Worm (Caenorhabditis elegans) whole organism, L4 larva: Measurements from ENCODE around the gene C47D12.5.

Experiments
- F26F4.8 ChIP-seq: fragments of 200-800 bp; sonication (Bioruptor generic); conservative IDR thresholded peaks from 2 replicates; pipeline ENCODE4 v1.3.6; 2022; ENCODE audit warnings: missing genetic modification characterization, missing compliant biosample characterization
- F44E2.7 ChIP-seq: fragments of 200-800 bp; sonication (Bioruptor generic); IDR thresholded peaks from 2 replicates; pipeline ENCODE4 v2.1.2; 2022; ENCODE audit warnings: missing genetic modification characterization, missing compliant biosample characterization
- F49E8.2 ChIP-seq: sonication (generic microtip); optimal IDR thresholded peaks from 2 replicates; lab custom pipeline; 2016; ENCODE audit warnings: missing compliant biosample characterization, mild to moderate bottlenecking, missing genetic modification characterization, borderline replicate concordance
- T20F7.1 ChIP-seq: fragments of 200-800 bp; sonication (Bioruptor generic); optimal IDR thresholded peaks from 2 replicates; lab custom pipeline; 2018; ENCODE audit warnings: mild to moderate bottlenecking, missing genetic modification characterization, missing compliant biosample characterization
- T26A8.4 ChIP-seq: fragments of 200-800 bp; sonication (Bioruptor generic); IDR thresholded peaks from 2 replicates; pipeline ENCODE4 v1.3.6; 2022; ENCODE audit warnings: missing genetic modification characterization, missing compliant biosample characterization
- aha-1 ChIP-seq: fragments of 150-350 bp; peaks from one replicate; lab custom pipeline; 2014; ENCODE audit warnings: missing biosample characterization, missing genetic modification characterization
- aly-2 ChIP-seq: sonication (generic microtip); optimal IDR thresholded peaks from 2 replicates; lab custom pipeline; 2018; ENCODE audit warnings: missing biosample characterization, missing genetic modification characterization
- attf-4 ChIP-seq: sonication (generic microtip); optimal IDR thresholded peaks from 3 replicates; lab custom pipeline; 2017; ENCODE audit warnings: missing biosample characterization, missing genetic modification characterization
- ceh-20 ChIP-seq: fragments of 200-800 bp; sonication (Bioruptor generic); IDR thresholded peaks from 2 replicates; pipeline ENCODE4 v1.3.6; 2022; ENCODE audit warnings: missing genetic modification reagents, missing genetic modification characterization, missing compliant biosample characterization
- ceh-28 ChIP-seq: fragments of 150-350 bp; optimal IDR thresholded peaks from 2 replicates; lab custom pipeline; 2014; ENCODE audit warnings: missing biosample characterization, missing genetic modification reagents, missing genetic modification characterization
- ctbp-1 ChIP-seq: fragments of 200-800 bp; sonication (Bioruptor generic); IDR thresholded peaks from 2 replicates; pipeline ENCODE4 v1.3.6; 2022; ENCODE audit warnings: missing genetic modification reagents, missing genetic modification characterization, missing compliant biosample characterization
- daf-16 ChIP-seq, 3 experiments: sonication (generic microtip); optimal IDR thresholded peaks; 2 replicates each; lab custom pipeline; 2016 to 2017; ENCODE audit warnings: missing genetic modification characterization in 3 of 3, missing genetic modification reagents in 3 of 3, mild to moderate bottlenecking in 2 of 3, missing compliant biosample characterization in 2 of 3, missing biosample characterization in 1 of 3, moderate library complexity in 1 of 3
- daf-8 ChIP-seq: fragments of 200-800 bp; sonication (Bioruptor generic); IDR thresholded peaks from 2 replicates; pipeline ENCODE4 v1.3.6; 2022; ENCODE audit warnings: missing genetic modification characterization, missing compliant biosample characterization
- dmd-6 ChIP-seq: fragments of 200-800 bp; sonication (Bioruptor generic); IDR thresholded peaks from 2 replicates; pipeline ENCODE4 v1.3.6; 2022; ENCODE audit warnings: missing genetic modification reagents, missing genetic modification characterization, missing compliant biosample characterization
- fos-1 ChIP-seq: fragments of 150-350 bp; optimal IDR thresholded peaks from 2 replicates; lab custom pipeline; 2014; ENCODE audit warnings: missing biosample characterization, missing genetic modification characterization
- hif-1 ChIP-seq, 2 experiments: sonication (generic microtip); optimal IDR thresholded peaks; 2 replicates each; lab custom pipeline; 2016 to 2017; ENCODE audit warnings: missing compliant biosample characterization in 2 of 2, missing genetic modification characterization in 2 of 2, missing genetic modification reagents in 2 of 2, missing genotype in 2 of 2, mild to moderate bottlenecking in 1 of 2
- hmg-1.1 ChIP-seq: fragments of 200-800 bp; sonication (Bioruptor generic); IDR thresholded peaks from 2 replicates; pipeline ENCODE4 v1.3.6; 2022; ENCODE audit warnings: missing genetic modification reagents, missing genetic modification characterization, missing compliant biosample characterization
- lim-7 ChIP-seq: fragments of 200-800 bp; sonication (Bioruptor generic); IDR thresholded peaks from 2 replicates; pipeline ENCODE4 v1.3.6; 2022; ENCODE audit warnings: missing genetic modification characterization, missing compliant biosample characterization
- lin-1 ChIP-seq: fragments of 200-800 bp; sonication (Bioruptor generic); IDR thresholded peaks from 2 replicates; pipeline ENCODE4 v1.3.6; 2022; ENCODE audit warnings: missing genetic modification reagents, missing genetic modification characterization, missing compliant biosample characterization
- lin-13 ChIP-seq: fragments of 150-350 bp; optimal IDR thresholded peaks from 2 replicates; lab custom pipeline; 2014; ENCODE audit warnings: missing biosample characterization, missing genetic modification reagents, missing genetic modification characterization
- lin-29 ChIP-seq: fragments of 200-800 bp; sonication (Bioruptor generic); IDR thresholded peaks from 2 replicates; pipeline ENCODE4 v1.3.6; 2022; ENCODE audit warnings: missing genetic modification reagents, missing genetic modification characterization, missing compliant biosample characterization
- lir-3 ChIP-seq: sonication (generic microtip); optimal IDR thresholded peaks from 2 replicates; lab custom pipeline; 2016; ENCODE audit warnings: mild to moderate bottlenecking, missing genetic modification characterization, missing compliant biosample characterization
- madf-5 ChIP-seq, 2 experiments: fragments of 200-800 bp; sonication (Bioruptor generic); IDR thresholded peaks; 2 replicates each; pipeline ENCODE4 v1.3.6; 2022; ENCODE audit warnings: missing compliant biosample characterization in 2 of 2, missing genetic modification characterization in 2 of 2
- mdt-29 ChIP-seq: fragments of 200-800 bp; sonication (Bioruptor generic); IDR thresholded peaks from 2 replicates; pipeline ENCODE4 v1.3.6; 2022; ENCODE audit warnings: missing genetic modification reagents, missing genetic modification characterization, missing compliant biosample characterization
- mep-1 ChIP-seq: fragments of 150-350 bp; sonication (generic microtip); optimal IDR thresholded peaks from 3 replicates; lab custom pipeline; 2014; ENCODE audit warnings: missing biosample characterization, missing genetic modification characterization
- mes-2 ChIP-seq: sonication (generic microtip); optimal IDR thresholded peaks from 2 replicates; lab custom pipeline; 2016; ENCODE audit warnings: missing genotype, mild to moderate bottlenecking, missing genetic modification characterization, missing compliant biosample characterization; ENCODE audit not compliant: poor library complexity, severe bottlenecking
- mxl-3 ChIP-seq: fragments of 200-800 bp; sonication (Bioruptor generic); optimal IDR thresholded peaks from 2 replicates; lab custom pipeline; 2018; ENCODE audit warnings: mild to moderate bottlenecking, missing genetic modification characterization, missing compliant biosample characterization
- nhr-10 ChIP-seq: fragments of 150-350 bp; optimal IDR thresholded peaks from 2 replicates; lab custom pipeline; 2014; ENCODE audit warnings: missing biosample characterization, missing genetic modification characterization
- nhr-11 ChIP-seq: fragments of 150-350 bp; optimal IDR thresholded peaks from 2 replicates; lab custom pipeline; 2014; ENCODE audit warnings: missing biosample characterization, missing genetic modification characterization
- nhr-111 ChIP-seq: fragments of 200-800 bp; sonication (Bioruptor generic); optimal IDR thresholded peaks from 2 replicates; lab custom pipeline; 2018; ENCODE audit warnings: mild to moderate bottlenecking, missing genetic modification characterization, missing compliant biosample characterization
- nhr-237 ChIP-seq: sonication (generic microtip); optimal IDR thresholded peaks from 2 replicates; lab custom pipeline; 2017; ENCODE audit warnings: missing biosample characterization, missing genetic modification characterization
- nhr-25 ChIP-seq: sonication (generic microtip); optimal IDR thresholded peaks from 2 replicates; lab custom pipeline; 2017; ENCODE audit warnings: missing genetic modification characterization, mild to moderate bottlenecking, missing compliant biosample characterization, antibody characterized with exemption, moderate library complexity, borderline replicate concordance; ENCODE audit not compliant: insufficient read depth
- nhr-28 ChIP-seq: fragments of 150-350 bp; optimal IDR thresholded peaks from 2 replicates; lab custom pipeline; 2014; ENCODE audit warnings: missing biosample characterization, missing genetic modification characterization
- nhr-42 ChIP-seq: fragments of 200-800 bp; sonication (Bioruptor generic); IDR thresholded peaks from 2 replicates; pipeline ENCODE4 v1.3.6; 2022; ENCODE audit warnings: missing genetic modification characterization, missing compliant biosample characterization
- nhr-48 ChIP-seq: sonication (generic microtip); optimal IDR thresholded peaks from 2 replicates; lab custom pipeline; 2016; ENCODE audit warnings: mild to moderate bottlenecking, missing genetic modification characterization, missing compliant biosample characterization
- nhr-76 ChIP-seq: fragments of 150-350 bp; optimal IDR thresholded peaks from 2 replicates; lab custom pipeline; 2014; ENCODE audit warnings: missing biosample characterization, missing genetic modification characterization
- nhr-77 ChIP-seq: fragments of 150-350 bp; optimal IDR thresholded peaks from 2 replicates; lab custom pipeline; 2014; ENCODE audit warnings: missing biosample characterization, missing genetic modification characterization
- pha-4 ChIP-seq, 2 experiments: fragments of 150-350 bp in 1 of 2; fragments of 200-800 bp in 1 of 2; sonication (Bioruptor generic) in 1 of 2; IDR thresholded peaks in 1 of 2; optimal IDR thresholded peaks in 1 of 2; 2 replicates each; pipeline versions ENCODE4 v1.3.6 to Lab custom; 2014 to 2022; ENCODE audit warnings: missing genetic modification characterization in 2 of 2, missing genetic modification reagents in 2 of 2, missing biosample characterization in 1 of 2, missing compliant biosample characterization in 1 of 2
- rbr-2 ChIP-seq: sonication (generic microtip); optimal IDR thresholded peaks from 2 replicates; lab custom pipeline; 2016; ENCODE audit warnings: missing genotype, missing genetic modification characterization, missing compliant biosample characterization
- saeg-2 ChIP-seq: fragments of 200-800 bp; sonication (Bioruptor generic); IDR thresholded peaks from 2 replicates; pipeline ENCODE4 v1.3.6; 2022; ENCODE audit warnings: missing genetic modification reagents, missing genetic modification characterization, missing compliant biosample characterization
- set-16 ChIP-seq: fragments of 200-800 bp; sonication (Bioruptor generic); IDR thresholded peaks from 2 replicates; pipeline ENCODE4 v1.3.6; 2022; ENCODE audit warnings: missing genetic modification reagents, missing genetic modification characterization, missing compliant biosample characterization
- spr-1 ChIP-seq: sonication (generic microtip); optimal IDR thresholded peaks from 2 replicates; lab custom pipeline; 2016; ENCODE audit warnings: mild to moderate bottlenecking, missing genetic modification characterization, missing compliant biosample characterization
- tra-1 ChIP-seq: fragments of 200-800 bp; sonication (Bioruptor generic); IDR thresholded peaks from 2 replicates; pipeline ENCODE4 v1.3.6; 2022; ENCODE audit warnings: missing genetic modification reagents, missing genetic modification characterization, missing compliant biosample characterization
- zfp-3 ChIP-seq: fragments of 200-800 bp; sonication (Bioruptor generic); conservative IDR thresholded peaks from 2 replicates; pipeline ENCODE4 v1.3.6; 2022; ENCODE audit warnings: missing genetic modification reagents, missing genetic modification characterization, missing compliant biosample characterization
- zip-11 ChIP-seq: fragments of 200-800 bp; sonication (Bioruptor generic); IDR thresholded peaks from 2 replicates; pipeline ENCODE4 v1.3.6; 2022; ENCODE audit warnings: missing genetic modification characterization, missing compliant biosample characterization
- ztf-11 ChIP-seq: fragments of 150-350 bp; optimal IDR thresholded peaks from 2 replicates; lab custom pipeline; 2014; ENCODE audit warnings: missing biosample characterization, missing genetic modification characterization
- ztf-7 ChIP-seq: fragments of 150-350 bp; optimal IDR thresholded peaks from 2 replicates; lab custom pipeline; 2014; ENCODE audit warnings: missing biosample characterization, missing genetic modification characterization

Gene C47D12.5

ce11 chrII:11635745-11636161 lies 49.3 kb downstream of the C47D12.5 start (continued):
- TF ChIP-seq nhr-237 (tag; lab: Kevin White, UChicago) (peak; percentile 9), daf-8 (GFP tag; lab: Robert Waterston, UW) (no peak), mdt-29 (GFP tag; lab: Robert Waterston, UW) (no peak), dmd-6 (GFP tag; lab: Robert Waterston, UW) (peak; percentile 85), ztf-7 (tag; lab: Kevin White, UChicago) (no peak), mes-2 (tag; lab: Kevin White, UChicago) (peak; percentile 74), zfp-3 (GFP tag; lab: Robert Waterston, UW) (no peak), lin-1 (GFP tag; lab: Robert Waterston, UW) (0 out of 2 replicates have a peak, but pooled peaks have one; percentile 15), lim-7 (GFP tag; lab: Robert Waterston, UW) (0 out of 2 replicates have a peak, but pooled peaks have one; percentile 4), ctbp-1 (GFP tag; lab: Robert Waterston, UW) (0 out of 2 replicates have a peak, but pooled peaks have one; percentile 30), ceh-20 (GFP tag; lab: Robert Waterston, UW) (0 out of 2 replicates have a peak, but pooled peaks have one; percentile 6), saeg-2 (peak; percentile 45; the same call in 1 of the 2 replicates), aly-2 (tag; lab: Kevin White, UChicago) (no peak), mxl-3 (GFP tag; lab: Kevin White, UChicago) (peak; percentile 78), hmg-1.1 (GFP tag; lab: Robert Waterston, UW) (peak; percentile 72), ceh-28 (tag; lab: Kevin White, UChicago) (peak; percentile 72), nhr-77 (tag; lab: Kevin White, UChicago) (peak; percentile 90), F26F4.8 (no peak), nhr-28 (peak; percentile 83), nhr-111 (GFP tag; lab: Kevin White, UChicago) (no peak), lin-29 (GFP tag; lab: Robert Waterston, UW) (no peak), nhr-48 (peak; percentile 92), tra-1 (GFP tag; lab: Robert Waterston, UW) (peak; percentile 57; the same call in 1 of the 2 replicates), nhr-76 (tag; lab: Kevin White, UChicago) (no peak), nhr-25 (tag; lab: Kevin White, UChicago) (peak; percentile 94), madf-5 (GFP tag; IDR thresholded peaks at IDR 0.05; lab: Robert Waterston, UW) (no peak), aha-1 (tag; lab: Kevin White, UChicago) (peak; percentile 96), nhr-10 (tag; lab: Kevin White, UChicago) (peak; percentile 25), T20F7.1 (GFP tag; lab: Kevin White, UChicago) (no peak), attf-4 (no peak), fos-1 (tag; lab: Kevin White, UChicago) (peak; percentile 64), lin-13 (peak; percentile 81)
- TF ChIP-seq, all 104 proteins: peak for 54

DNA sequence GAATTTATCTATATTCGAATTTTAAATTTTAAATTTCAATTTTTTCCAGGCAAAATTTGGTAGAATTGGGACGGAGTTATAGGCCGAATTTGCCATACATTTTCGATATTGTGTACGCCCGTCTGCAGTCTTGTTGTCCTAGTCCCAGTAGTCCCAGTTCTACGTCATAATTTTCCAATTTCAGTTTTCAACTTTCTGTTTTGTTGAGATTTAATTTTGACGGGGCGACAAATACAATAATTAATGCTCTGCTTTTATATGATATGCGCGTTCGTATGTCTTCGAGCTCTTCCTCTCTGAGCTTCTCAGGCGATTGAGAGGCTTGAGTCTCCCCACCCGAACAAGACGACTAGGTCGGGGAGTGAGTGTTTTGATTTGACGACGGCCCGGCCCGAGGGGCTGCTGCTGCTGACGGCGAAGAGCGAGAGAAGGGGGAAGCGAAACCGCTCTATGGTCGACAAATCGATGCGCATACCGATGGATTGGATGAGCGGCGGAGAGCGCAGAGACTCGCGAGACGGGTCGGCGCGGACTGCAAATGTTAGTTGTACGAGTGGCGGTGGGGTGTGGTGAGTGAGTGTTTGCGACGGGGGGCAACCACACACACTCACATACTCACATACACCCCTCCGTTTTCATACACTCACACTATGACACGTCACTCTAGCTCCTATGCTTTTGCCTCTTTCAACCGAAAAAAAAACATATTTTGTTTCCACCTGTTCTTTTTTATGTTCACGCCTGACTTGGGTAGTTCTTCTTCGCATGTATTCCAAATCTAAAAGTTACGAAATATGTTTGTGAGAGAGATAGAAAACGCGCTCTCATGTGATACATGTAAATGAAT lies 50.2 kb downstream of the C47D12.5 start:
- TF ChIP-seq spr-1 (peak; percentile 67), F44E2.7 (GFP tag; lab: Robert Waterston, UW) (0 out of 2 replicates have a peak, but pooled peaks have one; percentile 61), set-16 (GFP tag; lab: Robert Waterston, UW) (peak; percentile 99), nhr-11 (peak; percentile 88), rbr-2 (tag; lab: Kevin White, UChicago) (peak; percentile 88), mep-1 (peak; percentile 90), nhr-10 (tag; lab: Kevin White, UChicago) (peak; percentile 37), pha-4 (GFP tag; IDR thresholded peaks at IDR 0.05; lab: Robert Waterston, UW) (peak; percentile 78), pha-4 (tag; optimal IDR thresholded peaks at IDR 0.05; lab: Kevin White, UChicago) (peak; percentile 57), T26A8.4 (GFP tag; lab: Robert Waterston, UW) (peak; percentile 82), F49E8.2 (tag; lab: Kevin White, UChicago) (no peak), ztf-11 (tag; lab: Kevin White, UChicago) (no peak), zip-11 (GFP tag; lab: Robert Waterston, UW) (no peak), lin-29 (GFP tag; lab: Robert Waterston, UW) (no peak), daf-16 (GFP tag; optimal IDR thresholded peaks at IDR 0.05; lab: Kevin White, UChicago) (peak in 1 of 2 experiments; percentile 20), daf-16 (tag; optimal IDR thresholded peaks at IDR 0.05; lab: Kevin White, UChicago) (peak; percentile 30), aly-2 (tag; lab: Kevin White, UChicago) (no peak), madf-5 (GFP tag; IDR thresholded peaks at IDR 0.05; lab: Robert Waterston, UW) (no peak), lir-3 (no peak), hif-1 (tag; optimal IDR thresholded peaks at IDR 0.05; lab: Kevin White, UChicago) (peak in 1 of 2 experiments; percentile 79), fos-1 (tag; lab: Kevin White, UChicago) (no peak), nhr-42 (GFP tag; lab: Robert Waterston, UW) (0 out of 2 replicates have a peak, but pooled peaks have one; percentile 71)
